Fruit fly (Drosophila melanogaster) whole organism, embryonic: ENCODE results near the gene AP-1mu.
A peak's percentile ranks its signal among the peaks of the same experiment; 100 is the strongest.

Experiments used
- Atf-2 ChIP-seq: fragments of 200-800 bp; sonication (Bioruptor generic); optimal IDR thresholded peaks from 2 replicates; lab custom pipeline; 2016; ENCODE audit warnings: missing biosample characterization, missing genetic modification characterization
- B-H1 ChIP-seq: fragments of 200-800 bp; sonication (Bioruptor generic); IDR thresholded peaks from 3 replicates; pipeline ENCODE4 v1.3.6; 2022; ENCODE audit warnings: missing biosample characterization, missing genetic modification characterization
- CG10321 ChIP-seq: fragments of 200-800 bp; sonication (Bioruptor generic); IDR thresholded peaks from 2 replicates; pipeline ENCODE4 v1.3.6; 2022; ENCODE audit warnings: missing biosample characterization, missing genetic modification characterization
- CG11560 ChIP-seq: fragments of 200-800 bp; sonication (Bioruptor generic); IDR thresholded peaks from 3 replicates; pipeline ENCODE4 v1.3.6; 2022; ENCODE audit warnings: missing biosample characterization, missing genetic modification characterization
- CG1233 ChIP-seq: fragments of 200-800 bp; sonication (Bioruptor generic); optimal IDR thresholded peaks from 4 replicates; lab custom pipeline; 2018; ENCODE audit warnings: missing biosample characterization, mild to moderate bottlenecking, missing genetic modification characterization
- CG12744 ChIP-seq: fragments of 200-800 bp; sonication (Bioruptor generic); optimal IDR thresholded peaks from 2 replicates; lab custom pipeline; 2016; ENCODE audit warnings: missing biosample characterization, missing genetic modification characterization
- CG13624 ChIP-seq: fragments of 200-800 bp; sonication (Bioruptor generic); optimal IDR thresholded peaks from 2 replicates; lab custom pipeline; 2016; ENCODE audit warnings: missing biosample characterization, missing genetic modification characterization
- CG14965 ChIP-seq: fragments of 200-800 bp; sonication (Bioruptor generic); optimal IDR thresholded peaks from 2 replicates; lab custom pipeline; 2016; ENCODE audit warnings: missing biosample characterization, missing genetic modification characterization, borderline replicate concordance
- CG15269 ChIP-seq: fragments of 200-800 bp; sonication (Bioruptor generic); optimal IDR thresholded peaks from 2 replicates; lab custom pipeline; 2018; ENCODE audit warnings: missing biosample characterization, mild to moderate bottlenecking, missing genetic modification characterization, moderate library complexity
- CG15479 ChIP-seq: fragments of 200-800 bp; sonication (Bioruptor generic); optimal IDR thresholded peaks from 3 replicates; lab custom pipeline; 2019; ENCODE audit warnings: missing biosample characterization, mild to moderate bottlenecking, missing genetic modification characterization, moderate library complexity
- CG1647 ChIP-seq: fragments of 200-800 bp; sonication (Bioruptor generic); optimal IDR thresholded peaks from 3 replicates; lab custom pipeline; 2016; ENCODE audit warnings: missing biosample characterization, missing genetic modification characterization
- CG17912 ChIP-seq: fragments of 200-800 bp; sonication (Bioruptor generic); optimal IDR thresholded peaks from 2 replicates; lab custom pipeline; 2018; ENCODE audit warnings: missing biosample characterization, mild to moderate bottlenecking, missing genetic modification characterization
- CG30403 ChIP-seq: fragments of 200-800 bp; sonication (Bioruptor generic); optimal IDR thresholded peaks from 3 replicates; lab custom pipeline; 2016; ENCODE audit warnings: missing biosample characterization, missing genetic modification characterization
- CG33213 ChIP-seq: fragments of 200-800 bp; sonication (Bioruptor generic); optimal IDR thresholded peaks from 3 replicates; lab custom pipeline; 2016; ENCODE audit warnings: missing biosample characterization, missing genetic modification characterization
- CG34422 ChIP-seq: fragments of 200-800 bp; sonication (Bioruptor generic); IDR thresholded peaks from 3 replicates; pipeline ENCODE4 v1.3.6; 2022; ENCODE audit warnings: missing biosample characterization, missing genetic modification characterization
- CG4424 ChIP-seq: fragments of 200-800 bp; sonication (Bioruptor generic); optimal IDR thresholded peaks from 3 replicates; lab custom pipeline; 2016; ENCODE audit warnings: missing biosample characterization, missing genetic modification characterization
- CG8290 ChIP-seq, 3 experiments: fragments of 200-800 bp; sonication (Bioruptor generic); optimal IDR thresholded peaks; 2 replicates each; lab custom pipeline; 2016 to 2019; ENCODE audit warnings: missing biosample characterization in 3 of 3, missing genetic modification characterization in 3 of 3, mild to moderate bottlenecking in 2 of 3, moderate library complexity in 1 of 3
- CG9876 ChIP-seq: fragments of 200-800 bp; sonication (Bioruptor generic); optimal IDR thresholded peaks from 2 replicates; lab custom pipeline; 2016; ENCODE audit warnings: missing biosample characterization, missing genetic modification characterization
- CG9932 ChIP-seq: fragments of 200-800 bp; sonication (Bioruptor generic); IDR thresholded peaks from 2 replicates; pipeline ENCODE4 v1.3.6; 2022; ENCODE audit warnings: missing biosample characterization, missing genetic modification characterization
- Chrac-16 ChIP-seq: fragments of 200-800 bp; sonication (Bioruptor generic); optimal IDR thresholded peaks from 3 replicates; lab custom pipeline; 2016; ENCODE audit warnings: missing biosample characterization, missing genetic modification characterization
- E2f1 ChIP-seq: fragments of 200-800 bp; sonication (Bioruptor generic); IDR thresholded peaks from 2 replicates; pipeline ENCODE4 v1.3.6; 2022; ENCODE audit warnings: missing biosample characterization, missing genetic modification characterization
- Elba2 ChIP-seq: fragments of 200-800 bp; sonication (Bioruptor generic); optimal IDR thresholded peaks from 3 replicates; lab custom pipeline; 2016; ENCODE audit warnings: missing biosample characterization, missing genetic modification characterization
- Ets65A ChIP-seq: fragments of 200-800 bp; sonication (Bioruptor generic); peaks from one replicate; lab custom pipeline; 2016; ENCODE audit warnings: missing biosample characterization, missing genetic modification characterization
- MESR4 ChIP-seq: fragments of 200-800 bp; sonication (Bioruptor generic); optimal IDR thresholded peaks from 2 replicates; lab custom pipeline; 2018; ENCODE audit warnings: missing biosample characterization, mild to moderate bottlenecking, missing genetic modification characterization, moderate library complexity
- Max ChIP-seq: fragments of 200-800 bp; sonication (Bioruptor generic); optimal IDR thresholded peaks from 2 replicates; lab custom pipeline; 2016; ENCODE audit warnings: missing biosample characterization, mild to moderate bottlenecking, missing genetic modification characterization
- Mrtf ChIP-seq: fragments of 200-800 bp; sonication (Bioruptor generic); IDR thresholded peaks from 3 replicates; pipeline ENCODE4 v1.3.6; 2022; ENCODE audit warnings: missing biosample characterization, missing genetic modification characterization
- NK7.1 ChIP-seq: fragments of 200-800 bp; sonication (Bioruptor generic); optimal IDR thresholded peaks from 3 replicates; lab custom pipeline; 2016; ENCODE audit warnings: missing biosample characterization, missing genetic modification characterization
- Opbp ChIP-seq: fragments of 200-800 bp; sonication (Bioruptor generic); IDR thresholded peaks from 3 replicates; pipeline ENCODE4 v1.3.6; 2022; ENCODE audit warnings: missing biosample characterization, missing genetic modification characterization; ENCODE audit not compliant: partially characterized antibody
- PHDP ChIP-seq: fragments of 200-800 bp; sonication (Bioruptor generic); optimal IDR thresholded peaks from 3 replicates; lab custom pipeline; 2018; ENCODE audit warnings: missing biosample characterization, mild to moderate bottlenecking, missing genetic modification characterization, moderate library complexity
- Xbp1 ChIP-seq: fragments of 200-800 bp; sonication (Bioruptor generic); optimal IDR thresholded peaks from 3 replicates; lab custom pipeline; 2016; ENCODE audit warnings: missing biosample characterization, mild to moderate bottlenecking, missing genetic modification characterization
- bcd ChIP-seq: fragments of 200-800 bp; sonication (Bioruptor generic); optimal IDR thresholded peaks from 2 replicates; lab custom pipeline; 2017; ENCODE audit warnings: missing biosample characterization, mild to moderate bottlenecking, missing genetic modification characterization
- btn ChIP-seq: fragments of 200-800 bp; sonication (Bioruptor generic); optimal IDR thresholded peaks from 2 replicates; lab custom pipeline; 2016; ENCODE audit warnings: missing biosample characterization, missing genetic modification characterization
- cad ChIP-seq: fragments of >200 bp; optimal IDR thresholded peaks from 2 replicates; lab custom pipeline; 2017; ENCODE audit warnings: missing biosample characterization, missing genetic modification characterization
- crp ChIP-seq, 2 experiments: fragments of 200-800 bp; sonication (Bioruptor generic); optimal IDR thresholded peaks; 2 replicates in 1 of 2; 3 replicates in 1 of 2; lab custom pipeline; 2017; ENCODE audit warnings: missing biosample characterization in 2 of 2, missing genetic modification characterization in 2 of 2, mild to moderate bottlenecking in 1 of 2, moderate library complexity in 1 of 2
- dmrt99B ChIP-seq: fragments of 200-800 bp; sonication (Bioruptor generic); optimal IDR thresholded peaks from 2 replicates; lab custom pipeline; 2018; ENCODE audit warnings: missing biosample characterization, mild to moderate bottlenecking, missing genetic modification characterization, moderate library complexity
- gcm2 ChIP-seq: fragments of 200-800 bp; sonication (Bioruptor generic); optimal IDR thresholded peaks from 2 replicates; lab custom pipeline; 2016; ENCODE audit warnings: missing biosample characterization, missing genetic modification characterization
- grn ChIP-seq: fragments of 200-800 bp; sonication (Bioruptor generic); optimal IDR thresholded peaks from 3 replicates; lab custom pipeline; 2017; ENCODE audit warnings: missing biosample characterization, missing genetic modification characterization
- hth ChIP-seq: fragments of >200 bp; optimal IDR thresholded peaks from 2 replicates; lab custom pipeline; 2017; ENCODE audit warnings: inconsistent platforms
- inv ChIP-seq: fragments of 200-800 bp; sonication (Bioruptor generic); IDR thresholded peaks from 2 replicates; pipeline ENCODE4 v1.3.6; 2022; ENCODE audit warnings: missing biosample characterization, missing genetic modification characterization; ENCODE audit not compliant: partially characterized antibody
- kay ChIP-seq: fragments of 200-800 bp; sonication (Bioruptor generic); optimal IDR thresholded peaks from 2 replicates; lab custom pipeline; 2016; ENCODE audit warnings: missing biosample characterization, missing genetic modification characterization
- ken ChIP-seq: fragments of 200-800 bp; sonication (Bioruptor generic); IDR thresholded peaks from 3 replicates; pipeline ENCODE4 v1.3.6; 2022; ENCODE audit warnings: missing biosample characterization, missing genetic modification characterization
- mld ChIP-seq: fragments of 200-800 bp; sonication (Bioruptor generic); IDR thresholded peaks from 3 replicates; pipeline ENCODE4 v1.3.6; 2022; ENCODE audit warnings: missing biosample characterization, missing genetic modification characterization; ENCODE audit not compliant: partially characterized antibody
- pum ChIP-seq: fragments of 200-800 bp; sonication (Bioruptor generic); optimal IDR thresholded peaks from 2 replicates; lab custom pipeline; 2016; ENCODE audit warnings: missing biosample characterization, missing genetic modification characterization
- repo ChIP-seq: fragments of 200-800 bp; sonication (Bioruptor generic); optimal IDR thresholded peaks from 2 replicates; lab custom pipeline; 2016; ENCODE audit warnings: missing biosample characterization, missing genetic modification characterization
- sens-2 ChIP-seq: fragments of 200-800 bp; sonication (Bioruptor generic); IDR thresholded peaks from 2 replicates; pipeline ENCODE4 v1.3.6; 2022; ENCODE audit warnings: missing biosample characterization, missing genetic modification characterization
- sug ChIP-seq: fragments of 200-800 bp; optimal IDR thresholded peaks from 2 replicates; lab custom pipeline; 2019; ENCODE audit warnings: missing biosample characterization, mild to moderate bottlenecking, missing genetic modification characterization, moderate library complexity
- tup ChIP-seq: fragments of 200-800 bp; sonication (Bioruptor generic); optimal IDR thresholded peaks from 2 replicates; lab custom pipeline; 2016; ENCODE audit warnings: missing biosample characterization, mild to moderate bottlenecking, missing genetic modification characterization, moderate library complexity
- wdn ChIP-seq: fragments of 200-800 bp; sonication (Bioruptor generic); IDR thresholded peaks from 2 replicates; pipeline ENCODE4 v1.3.6; 2022; ENCODE audit warnings: missing biosample characterization, missing genetic modification characterization
- z ChIP-seq: fragments of 200-800 bp; sonication (Bioruptor generic); IDR thresholded peaks from 3 replicates; pipeline ENCODE4 v1.3.6; 2022; ENCODE audit warnings: missing biosample characterization, missing genetic modification characterization
- zen ChIP-seq: fragments of 200-800 bp; sonication (Bioruptor generic); optimal IDR thresholded peaks from 3 replicates; lab custom pipeline; 2018; ENCODE audit warnings: missing biosample characterization, mild to moderate bottlenecking, missing genetic modification characterization, moderate library complexity

The AP-1mu gene

DNA sequence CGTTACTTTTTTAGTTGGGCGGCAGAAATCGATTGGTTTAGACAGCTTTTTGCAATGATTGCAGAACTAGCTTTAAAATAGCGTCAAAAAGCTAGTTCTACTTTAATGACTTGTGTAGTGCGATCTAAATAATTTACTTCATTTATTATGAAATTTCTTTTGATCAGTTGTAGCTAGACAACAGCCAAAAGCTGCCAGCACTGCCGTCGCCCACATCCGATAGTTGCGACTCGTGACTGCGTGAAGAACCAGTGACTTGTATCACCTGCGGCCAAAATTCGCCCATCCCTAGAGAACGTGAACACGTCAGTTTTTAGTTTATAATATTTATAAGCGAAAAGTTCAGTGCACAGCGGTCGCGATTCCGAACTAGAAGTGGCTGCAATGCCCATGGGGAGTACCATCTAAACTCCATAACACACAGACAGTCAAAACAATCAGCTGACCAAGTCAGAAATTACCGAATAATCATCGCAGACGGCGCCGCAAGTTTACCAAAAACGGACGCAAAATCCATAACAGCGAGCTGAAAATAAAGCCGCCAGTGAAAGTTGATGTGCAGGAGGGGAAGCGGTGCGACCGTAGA is 27.4 kb upstream of the AP-1mu start, which contains the start of gene P58IPK (continued):
- TF ChIP-seq CG15269 (tag; lab: Kevin White, UChicago) (peak; percentile 48), CG8290 (GFP tag; optimal IDR thresholded peaks at IDR 0.05; lab: Kevin White, UChicago) (peak; percentile 40), CG8290 (tag; optimal IDR thresholded peaks at IDR 0.05; lab: Kevin White, UChicago) (peak in 1 of 2 experiments; percentile 87), Ets65A (GFP tag; lab: Kevin White, UChicago) (peak; percentile 98), CG10321 (no peak), CG12744 (GFP tag; lab: Kevin White, UChicago) (peak; percentile 72), CG14965 (GFP tag; lab: Kevin White, UChicago) (no peak), kay (GFP tag; lab: Kevin White, UChicago) (peak; percentile 70), CG13624 (GFP tag; lab: Kevin White, UChicago) (peak; percentile 85), gcm2 (GFP tag; lab: Kevin White, UChicago) (no peak), mld (GFP tag; lab: Robert Waterston, UW) (peak; percentile 76; the same call in 2 of the 3 replicates), CG30403 (GFP tag; lab: Kevin White, UChicago) (peak; percentile 80), E2f1 (GFP tag; lab: Robert Waterston, UW) (0 out of 2 replicates have a peak, but pooled peaks have one; percentile 21), CG11560 (peak; percentile 8; the same call in 1 of the 3 replicates), NK7.1 (peak; percentile 19), CG33213 (GFP tag; lab: Kevin White, UChicago) (peak; percentile 74), Max (GFP tag; lab: Kevin White, UChicago) (peak; percentile 56), CG4424 (GFP tag; lab: Kevin White, UChicago) (peak; percentile 51), btn (GFP tag; lab: Kevin White, UChicago) (no peak), Opbp (GFP tag; lab: Robert Waterston, UW) (peak; percentile 96), dmrt99B (tag; lab: Kevin White, UChicago) (no peak), zen (no peak), B-H1 (GFP tag; lab: Robert Waterston, UW) (no peak), Chrac-16 (peak; percentile 75), sug (tag; lab: Kevin White, UChicago) (peak; percentile 71), CG9932 (GFP tag; lab: Robert Waterston, UW) (peak; percentile 94), CG1647 (GFP tag; lab: Kevin White, UChicago) (peak; percentile 57), Xbp1 (peak; percentile 98), sens-2 (GFP tag; lab: Robert Waterston, UW) (no peak), Atf-2 (GFP tag; lab: Kevin White, UChicago) (peak; percentile 56), MESR4 (peak; percentile 83), cad (GFP tag; lab: Kevin White, UChicago) (no peak), CG1233 (GFP tag; lab: Kevin White, UChicago) (peak; percentile 16), hth (lab: Kevin White, UChicago) (no peak), wdn (0 out of 2 replicates have a peak, but pooled peaks have one; percentile 41), ken (GFP tag; lab: Robert Waterston, UW) (peak; percentile 78), grn (GFP tag; lab: Kevin White, UChicago) (peak; percentile 6), tup (GFP tag; lab: Kevin White, UChicago) (no peak), repo (peak; percentile 35), Mrtf (GFP tag; lab: Robert Waterston, UW) (peak; percentile 57; the same call in 1 of the 3 replicates), inv (GFP tag; lab: Robert Waterston, UW) (peak; percentile 96), PHDP (peak; percentile 36), z (GFP tag; lab: Robert Waterston, UW) (no peak), Elba2 (GFP tag; lab: Kevin White, UChicago) (no peak), CG34422 (peak; percentile 85), bcd (GFP tag; lab: Kevin White, UChicago) (peak; percentile 58), CG15479 (GFP tag; lab: Kevin White, UChicago) (no peak), CG9876 (GFP tag; lab: Kevin White, UChicago) (peak; percentile 57), pum (GFP tag; lab: Kevin White, UChicago) (peak; percentile 67), crp (GFP tag; optimal IDR thresholded peaks at IDR 0.05; lab: Kevin White, UChicago) (peak in 1 of 2 experiments; percentile 52), CG17912 (GFP tag; lab: Kevin White, UChicago) (no peak)
